Worm (Caenorhabditis elegans) whole organism, young adult: ENCODE measurements around the gene srxa-18.

Experiments
- B0035.1 ChIP-seq: sonication (generic microtip); optimal IDR thresholded peaks from 2 replicates; lab custom pipeline; 2016; ENCODE audit warnings: missing genetic modification characterization, mild to moderate bottlenecking, missing compliant biosample characterization, missing genotype, missing genetic modification reagents
- B0336.3 ChIP-seq: fragments of 200-800 bp; sonication (Bioruptor generic); IDR thresholded peaks from 2 replicates; pipeline ENCODE4 v1.3.6; 2022; ENCODE audit warnings: missing genetic modification characterization, missing compliant biosample characterization
- F10E7.11 ChIP-seq: sonication (generic microtip); optimal IDR thresholded peaks from 2 replicates; lab custom pipeline; 2017; ENCODE audit warnings: mild to moderate bottlenecking, missing genetic modification characterization, moderate library complexity, missing compliant biosample characterization
- F39B2.1 ChIP-seq: fragments of 200-800 bp; sonication (Bioruptor generic); IDR thresholded peaks from 2 replicates; pipeline ENCODE4 v1.3.6; 2022; ENCODE audit warnings: missing genetic modification reagents, missing genetic modification characterization, missing compliant biosample characterization
- F49E8.2 ChIP-seq: sonication (generic microtip); optimal IDR thresholded peaks from 3 replicates; lab custom pipeline; 2017; ENCODE audit warnings: missing genetic modification characterization, mild to moderate bottlenecking, missing compliant biosample characterization, antibody characterized with exemption, moderate library complexity; ENCODE audit not compliant: insufficient read depth
- F57A8.1 ChIP-seq: fragments of 200-800 bp; sonication (Bioruptor generic); optimal IDR thresholded peaks from 2 replicates; lab custom pipeline; 2018; ENCODE audit warnings: mild to moderate bottlenecking, missing genetic modification characterization, moderate library complexity, missing compliant biosample characterization
- K12H6.12 ChIP-seq: fragments of 200-800 bp; sonication (Bioruptor generic); optimal IDR thresholded peaks from 2 replicates; lab custom pipeline; 2018; ENCODE audit warnings: mild to moderate bottlenecking, missing genetic modification characterization, missing compliant biosample characterization
- T07F8.4 ChIP-seq: sonication (generic microtip); optimal IDR thresholded peaks from 2 replicates; lab custom pipeline; 2016; ENCODE audit warnings: mild to moderate bottlenecking, missing genetic modification characterization, moderate library complexity, missing compliant biosample characterization
- Y67H2A.10 ChIP-seq: fragments of 200-800 bp; sonication (Bioruptor generic); conservative IDR thresholded peaks from 2 replicates; pipeline ENCODE4 v1.3.6; 2022; ENCODE audit warnings: missing genetic modification reagents, missing genetic modification characterization, missing compliant biosample characterization
- ZK185.1 ChIP-seq: sonication (generic microtip); optimal IDR thresholded peaks from 2 replicates; lab custom pipeline; 2016; ENCODE audit warnings: mild to moderate bottlenecking, missing genetic modification characterization, missing compliant biosample characterization; ENCODE audit not compliant: poor library complexity, severe bottlenecking
- attf-3 ChIP-seq: fragments of 200-800 bp; sonication (Bioruptor generic); conservative IDR thresholded peaks from 2 replicates; pipeline ENCODE4 v1.3.6; 2022; ENCODE audit warnings: missing genetic modification reagents, missing genetic modification characterization, missing compliant biosample characterization
- bed-2 ChIP-seq: fragments of 200-800 bp; sonication (Bioruptor generic); IDR thresholded peaks from 2 replicates; pipeline ENCODE4 v1.3.6; 2022; ENCODE audit warnings: missing genetic modification reagents, missing genetic modification characterization, missing compliant biosample characterization
- cebp-2 ChIP-seq: fragments of 200-800 bp; sonication (Bioruptor generic); IDR thresholded peaks from 2 replicates; pipeline ENCODE4 v1.3.6; 2022; ENCODE audit warnings: missing genetic modification characterization, missing compliant biosample characterization
- ceh-91 ChIP-seq: fragments of 200-800 bp; sonication (Bioruptor generic); IDR thresholded peaks from 2 replicates; pipeline ENCODE4 v1.3.6; 2022; ENCODE audit warnings: missing genetic modification reagents, missing genetic modification characterization, missing compliant biosample characterization
- efl-1 ChIP-seq: fragments of 150-350 bp; optimal IDR thresholded peaks from 2 replicates; lab custom pipeline; 2014; ENCODE audit warnings: missing biosample characterization, missing genetic modification reagents, missing genetic modification characterization
- egl-18 ChIP-seq: fragments of 200-800 bp; sonication (Bioruptor generic); IDR thresholded peaks from 2 replicates; pipeline ENCODE4 v1.3.6; 2022; ENCODE audit warnings: missing genetic modification reagents, missing genetic modification characterization, missing compliant biosample characterization
- egl-44 ChIP-seq: fragments of 200-800 bp; sonication (Bioruptor generic); IDR thresholded peaks from 2 replicates; pipeline ENCODE4 v1.3.6; 2022; ENCODE audit warnings: missing genetic modification reagents, missing genetic modification characterization, missing compliant biosample characterization
- hlh-12 ChIP-seq: sonication (generic microtip); optimal IDR thresholded peaks from 2 replicates; lab custom pipeline; 2016; ENCODE audit warnings: missing genetic modification characterization, missing compliant biosample characterization
- hmg-20 ChIP-seq: fragments of 200-800 bp; sonication (Bioruptor generic); IDR thresholded peaks from 2 replicates; pipeline ENCODE4 v1.3.6; 2022; ENCODE audit warnings: missing genetic modification reagents, missing genetic modification characterization, missing compliant biosample characterization
- lag-1 ChIP-seq: fragments of 200-800 bp; sonication (Bioruptor generic); IDR thresholded peaks from 2 replicates; pipeline ENCODE4 v1.3.6; 2022; ENCODE audit warnings: missing genetic modification reagents, missing genetic modification characterization, missing compliant biosample characterization
- let-526 ChIP-seq: fragments of 200-800 bp; sonication (Bioruptor generic); IDR thresholded peaks from 2 replicates; pipeline ENCODE4 v1.3.6; 2022; ENCODE audit warnings: missing genetic modification reagents, missing genetic modification characterization, missing compliant biosample characterization
- lir-1 ChIP-seq: fragments of 200-800 bp; sonication (Bioruptor generic); conservative IDR thresholded peaks from 2 replicates; pipeline ENCODE4 v1.3.6; 2022; ENCODE audit warnings: missing genetic modification reagents, missing genetic modification characterization, missing compliant biosample characterization
- madf-6 ChIP-seq: fragments of 200-800 bp; sonication (Bioruptor generic); IDR thresholded peaks from 2 replicates; pipeline ENCODE4 v1.3.6; 2022; ENCODE audit warnings: missing genetic modification reagents, missing genetic modification characterization, missing compliant biosample characterization
- madf-8 ChIP-seq: fragments of 200-800 bp; sonication (Bioruptor generic); conservative IDR thresholded peaks from 2 replicates; pipeline ENCODE4 v1.3.6; 2022; ENCODE audit warnings: missing genetic modification reagents, missing genetic modification characterization, missing compliant biosample characterization
- mcd-1 ChIP-seq: fragments of 200-800 bp; sonication (Bioruptor generic); IDR thresholded peaks from 2 replicates; pipeline ENCODE4 v1.3.6; 2022; ENCODE audit warnings: missing genetic modification reagents, missing genetic modification characterization, missing compliant biosample characterization
- mel-28 ChIP-seq: sonication (generic microtip); optimal IDR thresholded peaks from 2 replicates; lab custom pipeline; 2016; ENCODE audit warnings: borderline replicate concordance, mild to moderate bottlenecking, missing genetic modification characterization, missing compliant biosample characterization
- mes-4 ChIP-seq: sonication (generic microtip); optimal IDR thresholded peaks from 2 replicates; lab custom pipeline; 2016; ENCODE audit warnings: missing genotype, missing genetic modification characterization, missing compliant biosample characterization
- nfya-2 ChIP-seq: fragments of 200-800 bp; sonication (Bioruptor generic); IDR thresholded peaks from 2 replicates; pipeline ENCODE4 v1.3.6; 2022; ENCODE audit warnings: missing genetic modification reagents, missing genetic modification characterization, missing compliant biosample characterization
- nhr-179 ChIP-seq: sonication (generic microtip); optimal IDR thresholded peaks from 2 replicates; lab custom pipeline; 2016; ENCODE audit warnings: mild to moderate bottlenecking, missing genetic modification characterization, missing compliant biosample characterization
- rec-8 ChIP-seq, 2 experiments: sonication (generic microtip); optimal IDR thresholded peaks; 2 replicates each; lab custom pipeline; 2016; ENCODE audit warnings: mild to moderate bottlenecking in 2 of 2, missing genetic modification characterization in 2 of 2, missing genetic modification reagents in 2 of 2, missing genotype in 2 of 2, missing biosample characterization in 1 of 2, missing compliant biosample characterization in 1 of 2, moderate library complexity in 1 of 2
- rpc-1 ChIP-seq, 2 experiments: fragments of 150-350 bp in 1 of 2; sonication (generic microtip) in 1 of 2; optimal IDR thresholded peaks; 2 replicates each; lab custom pipeline; 2014 to 2018; ENCODE audit warnings: missing biosample characterization in 1 of 2, missing genetic modification characterization in 1 of 2, missing genetic modification reagents in 1 of 2, missing genotype in 1 of 2
- tbp1 ChIP-seq: fragments of 200-800 bp; sonication (Bioruptor generic); optimal IDR thresholded peaks from 2 replicates; lab custom pipeline; 2018; ENCODE audit warnings: mild to moderate bottlenecking, missing genetic modification characterization, missing compliant biosample characterization
- xnd-1 ChIP-seq: sonication (generic microtip); optimal IDR thresholded peaks from 2 replicates; lab custom pipeline; 2016; ENCODE audit warnings: missing genotype, missing genetic modification reagents, missing genetic modification characterization, missing compliant biosample characterization
- ztf-26 ChIP-seq: sonication (generic microtip); optimal IDR thresholded peaks from 2 replicates; lab custom pipeline; 2017; ENCODE audit warnings: missing genetic modification characterization, missing compliant biosample characterization

The srxa-18 gene

DNA sequence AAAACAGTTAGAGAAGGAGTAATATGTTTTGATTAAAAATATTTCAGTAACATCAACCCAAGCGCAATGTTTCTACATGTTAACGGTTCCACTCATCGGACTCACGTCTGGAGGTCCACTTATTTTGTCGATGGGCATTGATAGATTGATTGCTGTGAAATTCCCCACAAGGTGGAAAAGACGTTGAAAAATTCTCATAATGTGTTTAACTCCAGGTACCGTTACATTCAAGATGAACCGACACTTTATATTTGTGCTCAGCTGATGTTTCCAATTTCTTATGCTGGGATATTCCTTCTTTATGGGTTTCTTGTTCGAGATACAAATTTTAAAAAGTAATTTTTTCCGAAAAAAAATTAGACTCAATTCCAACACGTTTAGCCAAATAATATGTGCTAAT is 32.3 kb upstream of the srxa-18 start:
- no peak for TF ChIP-seq egl-44

DNA sequence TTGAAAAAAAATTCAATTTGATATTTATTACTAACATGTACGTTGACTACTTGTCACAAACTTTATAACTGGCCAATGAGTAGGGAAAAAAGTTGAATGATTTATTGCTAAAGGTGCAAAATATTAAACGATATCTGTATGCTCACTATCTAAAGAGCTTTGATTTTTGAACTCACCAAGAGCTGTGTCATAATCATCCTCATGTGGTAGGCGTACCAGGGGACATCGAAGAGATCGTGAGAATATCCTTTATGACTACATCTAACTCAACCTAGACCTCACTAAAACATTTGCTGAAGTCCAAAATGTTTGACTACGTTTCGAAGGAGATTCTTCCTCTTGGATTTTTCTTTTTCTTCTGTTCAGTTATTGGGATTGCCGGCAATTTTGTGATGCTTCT is 31.5 kb upstream of the srxa-18 start, which contains the start of gene srsx-28:
TSS of gene srsx-28 (plus strand) at position 301 of the 400 bp plus-strand sequence.
- TF ChIP-seq nfya-2 (GFP tag; lab: Robert Waterston, UW) (no peak), tbp1 (GFP tag; lab: Kevin White, UChicago) (no peak), efl-1 (no peak), mcd-1 (GFP tag; lab: Robert Waterston, UW) (no peak)

DNA sequence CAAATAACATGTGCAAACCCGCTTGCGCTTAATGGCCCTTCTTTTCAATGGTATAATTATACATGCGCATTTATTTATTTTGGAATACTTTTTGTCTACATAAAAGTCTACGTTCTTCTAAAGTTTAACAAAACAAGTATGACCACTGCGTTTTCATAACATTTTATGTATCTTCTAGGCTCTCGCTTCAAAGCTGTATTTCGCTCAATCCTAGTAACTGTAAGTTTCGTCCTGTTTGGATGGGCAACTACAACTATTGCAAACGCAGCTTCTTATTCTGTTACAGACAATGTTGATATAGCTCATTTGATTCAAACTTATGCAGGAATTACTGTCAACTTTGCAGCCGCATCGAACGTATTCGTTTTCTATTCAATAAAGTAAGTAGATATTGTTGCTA is 28.9 kb upstream of the srxa-18 start, which contains the start of gene srsx-27:
TSS of gene srsx-27 (plus strand) at position 301 of the 400 bp plus-strand sequence.
- TF ChIP-seq F49E8.2 (tag; lab: Kevin White, UChicago) (no peak), B0336.3 (GFP tag; lab: Robert Waterston, UW) (no peak), xnd-1 (tag; lab: Kevin White, UChicago) (no peak), attf-3 (GFP tag; lab: Robert Waterston, UW) (no peak), F10E7.11 (no peak), egl-44 (no peak), ceh-91 (GFP tag; lab: Robert Waterston, UW) (no peak), nhr-179 (tag; lab: Kevin White, UChicago) (no peak), B0035.1 (tag; lab: Kevin White, UChicago) (no peak), F39B2.1 (GFP tag; lab: Robert Waterston, UW) (no peak), K12H6.12 (tag; lab: Kevin White, UChicago) (no peak), mes-4 (no peak), bed-2 (GFP tag; lab: Robert Waterston, UW) (no peak)
- TF ChIP-seq, all 124 proteins: peak for 0

DNA sequence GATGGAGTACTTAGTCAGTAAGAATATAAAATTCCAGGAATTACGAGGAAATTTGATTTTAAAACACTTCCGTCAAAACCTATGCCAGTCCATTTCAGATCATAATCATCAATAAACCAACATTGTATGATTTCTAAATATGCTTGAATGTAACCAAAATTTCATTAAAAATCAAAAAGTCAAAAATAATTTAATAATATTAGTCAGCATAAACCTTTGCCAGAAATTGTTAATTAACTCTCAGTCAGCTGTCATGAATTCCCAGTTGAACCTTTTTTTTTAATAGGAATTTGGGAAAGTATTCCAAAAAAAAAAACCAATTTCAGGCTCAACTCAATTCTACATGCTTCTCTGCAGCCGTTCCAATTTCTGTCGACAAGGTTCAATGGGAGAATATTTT is 27.6 kb upstream of the srxa-18 start, which contains the start of gene srsx-26:
TSS of gene srsx-26 (plus strand) at position 301 of the 400 bp plus-strand sequence.
- TF ChIP-seq madf-6 (no peak), hmg-20 (GFP tag; lab: Robert Waterston, UW) (no peak), Y67H2A.10 (GFP tag; lab: Robert Waterston, UW) (no peak), let-526 (no peak), ZK185.1 (tag; lab: Kevin White, UChicago) (no peak)

DNA sequence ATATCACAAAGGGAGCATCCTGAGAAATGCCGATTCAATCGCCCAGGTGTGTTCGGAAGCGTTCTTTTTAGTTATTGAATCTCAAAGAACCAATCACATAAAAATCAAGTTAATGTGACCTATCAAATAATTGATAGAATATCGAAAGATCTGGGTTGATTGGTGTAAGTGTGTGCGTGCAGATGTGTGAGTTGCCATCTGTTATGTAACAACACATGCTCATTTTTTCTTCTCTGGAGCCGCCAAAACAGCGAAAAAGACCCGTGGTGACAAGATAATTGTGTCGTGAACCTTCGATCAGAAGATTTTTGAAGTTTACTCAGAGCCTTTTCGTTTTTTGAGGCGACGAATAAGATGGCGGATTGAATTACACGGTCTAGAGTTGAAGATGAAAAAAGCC is 26.0 kb upstream of the srxa-18 start:
- no peak for TF ChIP-seq bed-2 (GFP tag; lab: Robert Waterston, UW)
- no peak for TF ChIP-seq rec-8 (tag; optimal IDR thresholded peaks at IDR 0.05; lab: Kevin White, UChicago)
- TF ChIP-seq ceh-91 (GFP tag; lab: Robert Waterston, UW): no peak
- TF ChIP-seq madf-8 (GFP tag; lab: Robert Waterston, UW): no peak
- no peak for TF ChIP-seq mel-28 (tag; lab: Kevin White, UChicago)
- TF ChIP-seq tbp1 (GFP tag; lab: Kevin White, UChicago): no peak
- no peak for TF ChIP-seq rpc-1 (optimal IDR thresholded peaks at IDR 0.05; lab: Kevin White, UChicago)
- no peak for TF ChIP-seq rpc-1 (tag; optimal IDR thresholded peaks at IDR 0.05; lab: Kevin White, UChicago)
- TF ChIP-seq ZK185.1 (tag; lab: Kevin White, UChicago): no peak
- TF ChIP-seq lag-1 (GFP tag; lab: Robert Waterston, UW): no peak
- TF ChIP-seq F57A8.1: no peak
- TF ChIP-seq egl-18: no peak
- TF ChIP-seq lir-1 (GFP tag; lab: Robert Waterston, UW): no peak
- TF ChIP-seq ztf-26 (tag; lab: Kevin White, UChicago): no peak
- TF ChIP-seq T07F8.4 (tag; lab: Kevin White, UChicago): no peak
- TF ChIP-seq cebp-2 (GFP tag; lab: Robert Waterston, UW): no peak
- no peak for TF ChIP-seq Y67H2A.10 (GFP tag; lab: Robert Waterston, UW)
- no peak for TF ChIP-seq hlh-12 (tag; lab: Kevin White, UChicago)
